Fruit fly (Drosophila melanogaster): ENCODE data around the gene Sbp2.

Gene Sbp2

dm6 chr3L:8289336-8290258, 14.4 kb upstream of the Sbp2 start, which contains the start of gene cert (continued):
- TF ChIP-seq Blimp-1 (GFP tag; optimal IDR thresholded peaks at IDR 0.05), result peak; percentile 24
- no peak for TF ChIP-seq Lpt (GFP tag; optimal IDR thresholded peaks at IDR 0.05)
- peak; percentile 21 for TF ChIP-seq net (GFP tag; optimal IDR thresholded peaks at IDR 0.05)
- no peak for TF ChIP-seq Smox (GFP tag; optimal IDR thresholded peaks at IDR 0.05)
- peak in 1 of 2 experiments; percentile 49 for TF ChIP-seq ss (GFP tag; optimal IDR thresholded peaks at IDR 0.05)
- no peak for TF ChIP-seq acj6 (GFP tag; optimal IDR thresholded peaks at IDR 0.05)
- peak; percentile 25 for TF ChIP-seq Hr39 (GFP tag; optimal IDR thresholded peaks at IDR 0.05)
- peak; percentile 5 for TF ChIP-seq CG32006 (GFP tag; optimal IDR thresholded peaks at IDR 0.05)
- peak; percentile 30 for TF ChIP-seq CG10631 (GFP tag; optimal IDR thresholded peaks at IDR 0.05)
- no peak for TF ChIP-seq CG6276 (GFP tag; optimal IDR thresholded peaks at IDR 0.05)
- peak; percentile 31 for TF ChIP-seq Ets21C (GFP tag; optimal IDR thresholded peaks at IDR 0.05)
- TF ChIP-seq Sox102F (GFP tag; optimal IDR thresholded peaks at IDR 0.05), result peak; percentile 40
- TF ChIP-seq CG1621 (tag; optimal IDR thresholded peaks at IDR 0.05), result peak; percentile 27
- peak; percentile 53 for TF ChIP-seq esn (GFP tag; optimal IDR thresholded peaks at IDR 0.05)
- no peak for TF ChIP-seq Sox15 (GFP tag; optimal IDR thresholded peaks at IDR 0.05)
- TF ChIP-seq Sox14 (GFP tag; optimal IDR thresholded peaks at IDR 0.05), result peak; percentile 59
- peak; percentile 6 for TF ChIP-seq OdsH (GFP tag; optimal IDR thresholded peaks at IDR 0.05)
- TF ChIP-seq CG8632 (GFP tag; optimal IDR thresholded peaks at IDR 0.05), result peak; percentile 51
- peak in 1 of 2 experiments; percentile 11 for TF ChIP-seq salr (GFP tag; optimal IDR thresholded peaks at IDR 0.05)
- TF ChIP-seq Eip75B (GFP tag; optimal IDR thresholded peaks at IDR 0.05), result peak; percentile 52
- peak; percentile 10 for TF ChIP-seq lz (GFP tag; optimal IDR thresholded peaks at IDR 0.05)
- TF ChIP-seq CG3919 (GFP tag; optimal IDR thresholded peaks at IDR 0.05), result peak; percentile 63
- no peak for TF ChIP-seq fd85E (GFP tag; optimal IDR thresholded peaks at IDR 0.05)
- TF ChIP-seq Gug (GFP tag; IDR thresholded peaks at IDR 0.05), result no peak
- TF ChIP-seq CG8119 (GFP tag; IDR thresholded peaks at IDR 0.05), result no peak
- peak; percentile 40 for TF ChIP-seq CG7368 (GFP tag; optimal IDR thresholded peaks at IDR 0.05)

DNA sequence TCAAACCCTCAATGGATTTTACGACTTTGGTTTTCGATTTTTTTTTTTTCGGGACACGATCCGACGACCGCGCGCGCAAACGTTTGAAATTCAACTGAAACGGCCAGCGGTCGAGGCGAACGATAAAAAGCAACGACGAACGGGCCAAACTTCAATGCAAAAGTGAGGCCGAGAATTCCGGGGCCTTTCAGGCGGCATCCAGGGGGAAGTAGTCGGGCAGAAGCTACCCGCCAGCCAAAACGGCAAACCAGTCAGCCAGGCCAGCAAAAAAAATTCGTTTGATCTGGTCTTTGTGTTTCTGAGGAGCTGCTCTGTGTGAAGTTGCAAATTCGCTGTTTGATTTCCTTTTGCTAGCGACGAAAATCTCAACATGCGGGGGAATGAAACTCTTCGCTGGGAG, 8.7 kb upstream of the Sbp2 start, which contains the start of gene CG7201:
CG7201 (minus strand) TSS at position 101 of the 400 bp plus-strand sequence.
- TF ChIP-seq ss (GFP tag; optimal IDR thresholded peaks at IDR 0.05), result no peak
- no peak for TF ChIP-seq CG31627 (GFP tag; optimal IDR thresholded peaks at IDR 0.05)
- no peak for TF ChIP-seq CG8632 (GFP tag; optimal IDR thresholded peaks at IDR 0.05)
- peak; percentile 25 for TF ChIP-seq Eip78C (GFP tag)
- no peak for TF ChIP-seq pdm3 (GFP tag; optimal IDR thresholded peaks at IDR 0.05)

DNA sequence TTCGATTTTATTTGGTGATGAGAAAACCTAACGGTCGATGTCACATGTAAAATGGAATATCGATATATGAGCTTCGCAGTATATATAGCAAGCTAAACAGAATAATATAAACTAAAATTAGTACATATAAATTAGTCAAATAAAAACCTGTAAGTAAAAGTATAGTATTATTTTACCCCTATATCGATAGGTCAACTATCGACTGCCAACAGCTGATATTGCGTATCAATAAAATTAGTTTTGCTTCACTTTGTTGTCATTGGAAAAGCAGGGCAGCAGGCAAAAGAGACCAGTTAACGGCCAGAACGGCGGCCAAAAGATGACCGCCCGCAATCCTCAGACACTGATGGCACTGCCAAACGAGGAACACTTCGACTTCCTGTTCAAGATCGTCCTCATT, 7.0 kb upstream of the Sbp2 start, which contains the start of gene Rab19:
Rab19 (plus strand) TSS at position 78 of the 400 bp plus-strand sequence.
- no peak for TF ChIP-seq cyc (GFP tag; optimal IDR thresholded peaks at IDR 0.05)
- TF ChIP-seq Eip93F (GFP tag; optimal IDR thresholded peaks at IDR 0.05), result no peak
- TF ChIP-seq CG10631 (GFP tag; optimal IDR thresholded peaks at IDR 0.05), result no peak
- no peak for TF ChIP-seq CG11902 (GFP tag; optimal IDR thresholded peaks at IDR 0.05)
- TF ChIP-seq svp (GFP tag), result peak; percentile 92
- TF ChIP-seq Sox15 (GFP tag; optimal IDR thresholded peaks at IDR 0.05), result no peak
- no peak for TF ChIP-seq CG6808 (GFP tag; optimal IDR thresholded peaks at IDR 0.05)
- TF ChIP-seq CG32006 (GFP tag; optimal IDR thresholded peaks at IDR 0.05), result no peak
- TF ChIP-seq Blimp-1 (GFP tag; optimal IDR thresholded peaks at IDR 0.05), result peak; percentile 60
- TF ChIP-seq dsx (GFP tag; optimal IDR thresholded peaks at IDR 0.05; ENCODE audit: poor library complexity, severe bottlenecking), result peak; percentile 69
- TF ChIP-seq CG1621 (tag; optimal IDR thresholded peaks at IDR 0.05), result no peak
- no peak for TF ChIP-seq CG10669 (GFP tag; optimal IDR thresholded peaks at IDR 0.05)
- no peak for TF ChIP-seq pdm3 (GFP tag; optimal IDR thresholded peaks at IDR 0.05)
- TF ChIP-seq topi (GFP tag; optimal IDR thresholded peaks at IDR 0.05), result no peak
- TF ChIP-seq CG7368 (GFP tag; optimal IDR thresholded peaks at IDR 0.05), result no peak
- no peak for TF ChIP-seq Gug (GFP tag; IDR thresholded peaks at IDR 0.05)
- TF ChIP-seq Eip78C (GFP tag), result peak; percentile 43
- TF ChIP-seq CG4318 (GFP tag; optimal IDR thresholded peaks at IDR 0.05), result no peak
- no peak for TF ChIP-seq CG8119 (GFP tag; IDR thresholded peaks at IDR 0.05)
- TF ChIP-seq ss (GFP tag; optimal IDR thresholded peaks at IDR 0.05), result no peak
- TF ChIP-seq CG16779 (tag; optimal IDR thresholded peaks at IDR 0.05), result no peak
- TF ChIP-seq Smox (GFP tag; optimal IDR thresholded peaks at IDR 0.05), result no peak
- TF ChIP-seq fkh (GFP tag; optimal IDR thresholded peaks at IDR 0.05), result peak; percentile 33
